Worm (Caenorhabditis elegans) whole organism, midembryonic: ENCODE results near the gene hyls-1.

Source experiments
- T22C8.4 ChIP-seq: fragments of 200-800 bp; sonication (Bioruptor generic); IDR thresholded peaks from 2 replicates; pipeline ENCODE4 v1.3.6; 2022; ENCODE audit warnings: missing genetic modification characterization, missing compliant biosample characterization
- cog-1 ChIP-seq: sonication (generic microtip); optimal IDR thresholded peaks from 2 replicates; lab custom pipeline; 2016; ENCODE audit warnings: missing genetic modification characterization, missing compliant biosample characterization
- flt-1 ChIP-seq: fragments of 200-800 bp; sonication (Bioruptor generic); IDR thresholded peaks from 2 replicates; pipeline ENCODE4 v1.3.6; 2022; ENCODE audit warnings: missing genetic modification characterization, missing compliant biosample characterization
- klf-2 ChIP-seq: fragments of 200-800 bp; sonication (Bioruptor generic); conservative IDR thresholded peaks from 2 replicates; pipeline ENCODE4 v1.3.6; 2022; ENCODE audit warnings: missing genetic modification reagents, missing genetic modification characterization, missing compliant biosample characterization
- med-1 ChIP-seq: sonication (generic microtip); optimal IDR thresholded peaks from 2 replicates; lab custom pipeline; 2017; ENCODE audit warnings: missing genetic modification characterization, mild to moderate bottlenecking, missing compliant biosample characterization, antibody characterized with exemption, missing genetic modification reagents; ENCODE audit not compliant: insufficient read depth
- ref-1 ChIP-seq: fragments of 200-800 bp; sonication (Bioruptor generic); conservative IDR thresholded peaks from 2 replicates; pipeline ENCODE4 v1.3.6; 2022; ENCODE audit warnings: missing genetic modification reagents, missing genetic modification characterization, missing compliant biosample characterization
- tab-1 ChIP-seq: fragments of 200-800 bp; sonication (Bioruptor generic); IDR thresholded peaks from 2 replicates; pipeline ENCODE4 v1.3.6; 2022; ENCODE audit warnings: missing genetic modification characterization, missing compliant biosample characterization
- ztf-23 ChIP-seq: fragments of 200-800 bp; sonication (Bioruptor generic); IDR thresholded peaks from 2 replicates; pipeline ENCODE4 v1.3.6; 2022; ENCODE audit warnings: missing genetic modification reagents, missing genetic modification characterization, missing compliant biosample characterization
- ztf-29 ChIP-seq: fragments of 200-800 bp; sonication (Bioruptor generic); IDR thresholded peaks from 2 replicates; pipeline ENCODE4 v1.3.6; 2022; ENCODE audit warnings: missing genetic modification reagents, missing genetic modification characterization, missing compliant biosample characterization

hyls-1 gene

ce11 chrV:7230847-7231246, 6.3 kb upstream of the hyls-1 start, which contains the start of the genes gei-6 and krr-1:
Gene gei-6, minus strand, starts transcription at chrV:7230848.
Gene krr-1, plus strand, starts transcription at chrV:7231190.
- TF ChIP-seq ztf-23 (peak; percentile 94), ref-1 (peak; percentile 60; the same call in 1 of the 2 replicates), cog-1 (no peak), flt-1 (GFP tag; lab: Robert Waterston, UW) (peak; percentile 94), ztf-29 (GFP tag; lab: Robert Waterston, UW) (peak; percentile 78), T22C8.4 (GFP tag; lab: Robert Waterston, UW) (peak; percentile 72), klf-2 (peak; percentile 82), med-1 (GFP tag; lab: Kevin White, UChicago) (peak; percentile 95), tab-1 (GFP tag; lab: Robert Waterston, UW) (peak; percentile 90)

- no peak for TF ChIP-seq klf-2
- no peak for TF ChIP-seq ztf-23
- TF ChIP-seq ref-1 = no peak
- no peak for TF ChIP-seq flt-1 (GFP tag; lab: Robert Waterston, UW)
- no peak for TF ChIP-seq cog-1
- no peak for TF ChIP-seq tab-1 (GFP tag; lab: Robert Waterston, UW)
Observed at ce11 chrV:7231524-7231923, 5.7 kb upstream of the hyls-1 start.

ce11 chrV:7234726-7235125, 2.5 kb upstream of the hyls-1 start, which contains the start of gene C05C8.5:
Gene C05C8.5, minus strand, starts transcription at chrV:7234826.
- TF ChIP-seq cog-1 = no peak
- TF ChIP-seq ztf-29 (GFP tag; lab: Robert Waterston, UW) = no peak
- no peak for TF ChIP-seq med-1 (GFP tag; lab: Kevin White, UChicago)

ce11 chrV:7236694-7237093, 487 bp upstream of the hyls-1 start:
- TF ChIP-seq klf-2 = no peak
- no peak for TF ChIP-seq ref-1
- TF ChIP-seq tab-1 (GFP tag; lab: Robert Waterston, UW) = no peak
- no peak for TF ChIP-seq flt-1 (GFP tag; lab: Robert Waterston, UW)
- TF ChIP-seq ztf-23 = no peak
- no peak for TF ChIP-seq cog-1
- TF ChIP-seq med-1 (GFP tag; lab: Kevin White, UChicago) = no peak
- TF ChIP-seq ztf-29 (GFP tag; lab: Robert Waterston, UW) = no peak
- TF ChIP-seq T22C8.4 (GFP tag; lab: Robert Waterston, UW) = no peak

- TF ChIP-seq ref-1 = no peak
- no peak for TF ChIP-seq klf-2
- no peak for TF ChIP-seq med-1 (GFP tag; lab: Kevin White, UChicago)
- no peak for TF ChIP-seq T22C8.4 (GFP tag; lab: Robert Waterston, UW)
- TF ChIP-seq cog-1 = no peak
- TF ChIP-seq ztf-23 = no peak
- TF ChIP-seq tab-1 (GFP tag; lab: Robert Waterston, UW) = no peak
- TF ChIP-seq flt-1 (GFP tag; lab: Robert Waterston, UW) = no peak
- TF ChIP-seq ztf-29 (GFP tag; lab: Robert Waterston, UW) = no peak
Observed at ce11 chrV:7237094-7237132, 268 bp upstream of the hyls-1 start, which contains the start of gene hpo-9. Gene hpo-9, minus strand, starts transcription at chrV:7237130.

ce11 chrV:7239471-7239870, 2.3 kb downstream of the hyls-1 start, which contains the start of gene C05C8.1:
Gene C05C8.1, plus strand, starts transcription at chrV:7239771.
- TF ChIP-seq tab-1 (GFP tag; lab: Robert Waterston, UW) (no peak), med-1 (GFP tag; lab: Kevin White, UChicago) (no peak), ztf-23 (no peak), ztf-29 (GFP tag; lab: Robert Waterston, UW) (no peak), klf-2 (no peak), T22C8.4 (GFP tag; lab: Robert Waterston, UW) (no peak), cog-1 (no peak), flt-1 (GFP tag; lab: Robert Waterston, UW) (no peak), ref-1 (no peak)

- 0 out of 2 replicates have a peak, but pooled peaks have one; percentile 51 for TF ChIP-seq flt-1 (GFP tag; lab: Robert Waterston, UW)
- no peak for TF ChIP-seq ref-1
Observed at ce11 chrV:7246951-7247350, 9.8 kb downstream of the hyls-1 start, which contains the start of gene C05C8.7. Gene C05C8.7, minus strand, starts transcription at chrV:7247050.

ce11 chrV:7248227-7248953, 11.2 kb downstream of the hyls-1 start:
- TF ChIP-seq ref-1 (no peak), klf-2 (no peak), ztf-23 (no peak), T22C8.4 (GFP tag; lab: Robert Waterston, UW) (no peak), flt-1 (GFP tag; lab: Robert Waterston, UW) (no peak), cog-1 (no peak), med-1 (GFP tag; lab: Kevin White, UChicago) (no peak), tab-1 (GFP tag; lab: Robert Waterston, UW) (no peak), ztf-29 (GFP tag; lab: Robert Waterston, UW) (no peak)

ce11 chrV:7255095-7255494, 17.9 kb downstream of the hyls-1 start, which contains the start of gene C05C8.8:
Gene C05C8.8, minus strand, starts transcription at chrV:7255195.
- no peak for TF ChIP-seq cog-1
- no peak for TF ChIP-seq ztf-29 (GFP tag; lab: Robert Waterston, UW)
- no peak for TF ChIP-seq flt-1 (GFP tag; lab: Robert Waterston, UW)
- no peak for TF ChIP-seq klf-2
- TF ChIP-seq med-1 (GFP tag; lab: Kevin White, UChicago) = no peak
- TF ChIP-seq ref-1 = no peak
- TF ChIP-seq T22C8.4 (GFP tag; lab: Robert Waterston, UW) = no peak
- TF ChIP-seq tab-1 (GFP tag; lab: Robert Waterston, UW) = no peak
- no peak for TF ChIP-seq ztf-23

- no peak for TF ChIP-seq tab-1 (GFP tag; lab: Robert Waterston, UW)
- TF ChIP-seq med-1 (GFP tag; lab: Kevin White, UChicago) = no peak
- TF ChIP-seq ref-1 = no peak
- no peak for TF ChIP-seq ztf-23
- no peak for TF ChIP-seq cog-1
- no peak for TF ChIP-seq T22C8.4 (GFP tag; lab: Robert Waterston, UW)
- TF ChIP-seq klf-2 = no peak
- no peak for TF ChIP-seq flt-1 (GFP tag; lab: Robert Waterston, UW)
- no peak for TF ChIP-seq ztf-29 (GFP tag; lab: Robert Waterston, UW)
Observed at ce11 chrV:7258965-7259364, 21.8 kb downstream of the hyls-1 start, which contains the start of gene C13A2.12. Gene C13A2.12, plus strand, starts transcription at chrV:7259265.
